Worm (Caenorhabditis elegans): Measurements from ENCODE around the gene csa-1.

ce11 chrII:9303545-9303944 is 16.0 kb downstream of the csa-1 start:
- TF ChIP-seq ceh-36 (tag; optimal IDR thresholded peaks at IDR 0.05) = no peak
- no peak for TF ChIP-seq B0310.2 (tag; optimal IDR thresholded peaks at IDR 0.05)
- TF ChIP-seq hmg-4 (GFP tag; optimal IDR thresholded peaks at IDR 0.05) = no peak
- no peak for TF ChIP-seq F13C5.2 (tag; optimal IDR thresholded peaks at IDR 0.05)
- TF ChIP-seq ama-1 (optimal IDR thresholded peaks at IDR 0.05) = no peak
- no peak for TF ChIP-seq pes-1 (GFP tag; IDR thresholded peaks at IDR 0.05)
- TF ChIP-seq ets-7 (tag; optimal IDR thresholded peaks at IDR 0.05) = no peak
- TF ChIP-seq ceh-13 (GFP tag; optimal IDR thresholded peaks at IDR 0.05) = no peak
- TF ChIP-seq scrt-1 (GFP tag; IDR thresholded peaks at IDR 0.05) = no peak
- TF ChIP-seq flt-1 (GFP tag; IDR thresholded peaks at IDR 0.05) = no peak
- no peak for TF ChIP-seq hmbx-1 (tag; optimal IDR thresholded peaks at IDR 0.05)

Measured in whole organism, early embryonic.